Fruit fly (Drosophila melanogaster) whole organism: Measurements from ENCODE around the gene Dsor1.

ENCODE experiments used
- CG8478 ChIP-seq: fragments of >200 bp; optimal IDR thresholded peaks from 2 replicates; lab custom pipeline; 2018; ENCODE audit warnings: inconsistent platforms
- Dll ChIP-seq: fragments of >200 bp; optimal IDR thresholded peaks from 2 replicates; lab custom pipeline; 2017
- EcR ChIP-seq, 2 experiments: fragments of >200 bp; optimal IDR thresholded peaks; 2 replicates each; lab custom pipeline; 2017; ENCODE audit warnings: missing biosample characterization in 2 of 2, missing genetic modification characterization in 2 of 2, missing genetic modification reagents in 2 of 2
- pan ChIP-seq: fragments of >200 bp; optimal IDR thresholded peaks from 2 replicates; lab custom pipeline; 2017
- psq ChIP-seq: fragments of >200 bp; optimal IDR thresholded peaks from 2 replicates; lab custom pipeline; 2017
- usp ChIP-seq: fragments of >200 bp; optimal IDR thresholded peaks from 2 replicates; lab custom pipeline; 2017; ENCODE audit warnings: missing biosample characterization, missing genetic modification characterization, mixed read lengths

Gene Dsor1

dm6 chrX:9266082-9266481, 18.9 kb downstream of the Dsor1 start:
- TF ChIP-seq EcR (GFP tag; optimal IDR thresholded peaks at IDR 0.05; lab: Kevin White, UChicago) (no peak), Dll (lab: Kevin White, UChicago) (no peak), usp (GFP tag; lab: Kevin White, UChicago) (no peak), pan (no peak), CG8478 (lab: Kevin White, UChicago) (no peak), psq (no peak)

DNA sequence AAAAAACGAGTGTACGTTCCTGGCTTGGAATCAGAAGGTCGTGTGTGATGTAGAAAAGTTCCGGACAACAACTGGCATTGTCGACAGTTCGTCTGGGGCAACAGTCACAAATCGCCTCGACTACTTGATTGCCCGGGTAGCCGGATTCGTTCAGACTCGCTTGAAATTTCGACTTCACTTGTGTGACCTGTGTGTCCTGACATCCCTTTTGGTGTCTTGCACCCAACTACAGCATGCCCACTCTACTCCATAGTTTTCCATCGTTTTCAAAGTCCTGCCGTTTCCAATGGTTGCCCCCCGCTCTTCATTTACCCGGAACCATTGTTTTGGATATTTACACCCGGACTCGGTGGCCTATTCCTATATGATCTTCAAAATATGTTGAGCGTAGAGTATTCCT, 20.5 kb downstream of the Dsor1 start, which contains the start of gene Erk7:
Gene Erk7 (minus strand): TSS at position 101 of the 400 bp plus-strand sequence.
- no peak for TF ChIP-seq CG8478 (lab: Kevin White, UChicago)
- TF ChIP-seq Dll (lab: Kevin White, UChicago), result no peak
- no peak for TF ChIP-seq pan
- TF ChIP-seq EcR (GFP tag; optimal IDR thresholded peaks at IDR 0.05; lab: Kevin White, UChicago), result no peak
- no peak for TF ChIP-seq psq
- TF ChIP-seq usp (GFP tag; lab: Kevin White, UChicago), result no peak

DNA sequence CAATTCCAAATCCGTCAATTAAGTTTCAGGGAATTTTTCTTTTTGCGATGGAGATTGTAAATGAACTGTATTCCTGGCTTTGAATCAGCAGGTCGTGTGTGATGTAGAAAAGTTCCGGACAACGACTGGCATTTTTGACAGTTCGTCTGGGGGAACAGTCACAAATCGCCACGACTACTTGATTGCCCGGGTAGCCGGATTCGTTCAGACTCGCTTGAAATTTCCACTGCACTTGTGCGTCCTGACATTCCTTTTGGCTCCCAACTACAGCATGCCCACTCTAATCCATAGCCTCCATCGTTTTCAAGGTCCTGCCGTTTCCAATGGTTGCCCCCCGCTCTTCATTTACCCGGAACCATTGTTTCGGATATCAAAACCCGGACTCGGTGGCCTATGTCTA, 22.7 kb downstream of the Dsor1 start, which contains the start of gene CG17440:
Gene CG17440 (minus strand): TSS at position 101 of the 400 bp plus-strand sequence.
- TF ChIP-seq EcR (GFP tag; optimal IDR thresholded peaks at IDR 0.05; lab: Kevin White, UChicago) (no peak), usp (GFP tag; lab: Kevin White, UChicago) (no peak), psq (no peak), Dll (lab: Kevin White, UChicago) (no peak), pan (no peak), CG8478 (lab: Kevin White, UChicago) (no peak)

dm6 chrX:9272830-9273507, 25.8 kb downstream of the Dsor1 start, which contains the start of the genes Cfp1 and Aladin:
Gene Cfp1, minus strand, starts transcription at chrX:9272960.
Gene Aladin, plus strand, starts transcription at chrX:9273413.
- TF ChIP-seq psq, result no peak
- TF ChIP-seq usp (GFP tag; lab: Kevin White, UChicago), result no peak
- TF ChIP-seq CG8478 (lab: Kevin White, UChicago), result no peak
- no peak for TF ChIP-seq pan
- no peak for TF ChIP-seq Dll (lab: Kevin White, UChicago)
- TF ChIP-seq EcR (GFP tag; optimal IDR thresholded peaks at IDR 0.05; lab: Kevin White, UChicago), result no peak

DNA sequence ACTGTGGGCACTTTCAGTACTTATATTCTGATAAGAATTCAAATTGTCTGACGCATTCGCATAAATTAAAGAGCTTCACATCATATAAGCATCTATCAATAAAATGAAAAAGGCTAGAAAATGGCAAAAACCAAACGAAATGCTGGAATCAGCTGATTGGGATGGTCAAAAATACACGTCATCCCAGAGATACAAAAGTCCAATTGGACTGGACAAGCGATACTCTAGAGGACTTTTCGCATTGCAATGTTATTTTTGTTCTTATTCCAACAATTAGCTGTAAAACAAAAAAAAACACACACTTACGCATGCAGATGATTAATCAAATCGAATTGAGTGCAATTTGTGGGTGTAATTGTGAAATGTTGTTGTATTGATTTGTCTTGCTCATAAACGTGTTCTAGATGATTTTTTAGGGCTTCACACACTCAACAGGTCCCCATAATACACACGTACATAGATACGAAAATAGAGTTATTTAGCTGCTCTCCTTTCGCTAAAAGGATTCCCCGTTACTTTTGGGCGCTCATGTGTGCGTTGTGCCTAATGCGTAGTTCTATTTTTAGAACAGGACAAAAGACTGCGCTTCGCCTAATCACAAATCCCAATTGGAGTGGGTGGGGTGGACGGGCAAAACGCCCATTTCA, 35.0 kb downstream of the Dsor1 start:
- TF ChIP-seq psq (no peak), Dll (lab: Kevin White, UChicago) (no peak), usp (GFP tag; lab: Kevin White, UChicago) (no peak), EcR (GFP tag; optimal IDR thresholded peaks at IDR 0.05; lab: Kevin White, UChicago) (no peak), pan (no peak), CG8478 (lab: Kevin White, UChicago) (no peak)

dm6 chrX:9282783-9283289, 35.7 kb downstream of the Dsor1 start, which contains the start of gene c11.1:
Gene c11.1, minus strand, starts transcription at chrX:9283117.
- TF ChIP-seq CG8478 (lab: Kevin White, UChicago), result no peak
- TF ChIP-seq pan, result no peak

DNA sequence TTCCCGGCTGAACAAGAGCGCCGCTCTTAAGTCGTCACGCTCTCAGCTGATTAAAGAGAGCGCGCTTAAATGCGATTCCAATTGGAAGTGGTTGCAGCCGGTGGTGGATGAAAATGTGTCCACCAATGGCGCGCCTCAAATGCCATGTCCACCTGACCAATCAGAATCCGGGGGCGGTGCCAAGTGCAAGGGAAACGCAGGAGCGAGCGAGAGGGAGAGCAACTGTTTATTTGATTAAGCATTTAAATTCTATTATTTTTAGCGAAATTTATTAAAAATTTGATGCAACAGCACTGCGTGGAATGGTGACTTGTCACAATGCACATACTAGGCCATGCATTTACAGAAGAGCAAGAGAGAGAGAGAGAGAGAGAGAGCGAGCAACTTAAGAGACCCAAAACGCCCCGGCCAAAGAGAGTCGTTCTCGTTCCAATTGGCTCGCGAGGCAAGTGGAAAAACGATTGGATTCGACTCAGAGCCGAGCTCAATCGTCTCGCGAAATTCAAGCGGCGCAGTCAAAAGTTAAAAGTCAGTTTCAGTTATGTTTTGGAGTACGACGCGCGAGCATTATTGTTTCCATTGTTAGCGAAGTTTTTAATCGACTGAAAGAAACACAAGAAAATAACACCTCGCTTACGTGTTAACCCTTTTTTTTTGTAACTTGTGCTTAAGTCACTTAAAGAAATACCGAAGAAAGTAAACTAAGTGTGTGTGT, 37.0 kb downstream of the Dsor1 start, which contains the start of gene lz:
Gene lz (plus strand): TSS at position 626 of the 715 bp plus-strand sequence.
- TF ChIP-seq psq, result no peak
- TF ChIP-seq usp (GFP tag; lab: Kevin White, UChicago), result no peak
- no peak for TF ChIP-seq EcR (GFP tag; optimal IDR thresholded peaks at IDR 0.05; lab: Kevin White, UChicago)
- TF ChIP-seq CG8478 (lab: Kevin White, UChicago), result no peak
- TF ChIP-seq Dll (lab: Kevin White, UChicago), result peak; percentile 42
- no peak for TF ChIP-seq pan

DNA sequence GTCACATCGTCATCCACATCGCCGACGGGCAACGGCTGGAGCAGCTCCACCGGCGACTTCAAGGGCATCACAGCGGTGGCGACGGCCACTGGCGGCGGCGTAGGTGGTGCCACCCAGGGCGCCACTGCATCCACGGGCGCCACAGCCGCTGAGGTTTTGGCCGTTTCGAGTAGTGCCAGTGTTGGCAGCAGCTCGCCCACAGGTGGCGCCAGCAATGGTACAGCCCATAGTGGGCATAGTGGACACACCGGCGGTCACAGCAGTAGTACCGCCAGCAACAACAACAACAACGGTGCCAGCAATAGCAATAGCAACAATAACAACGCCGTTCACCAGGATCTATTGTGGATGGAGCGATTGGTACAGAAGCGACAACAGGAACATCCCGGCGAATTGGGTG, 39.2 kb downstream of the Dsor1 start:
- TF ChIP-seq pan, result no peak
- no peak for TF ChIP-seq EcR (GFP tag; optimal IDR thresholded peaks at IDR 0.05; lab: Kevin White, UChicago)
- TF ChIP-seq usp (GFP tag; lab: Kevin White, UChicago), result no peak
- TF ChIP-seq psq, result no peak
- no peak for TF ChIP-seq Dll (lab: Kevin White, UChicago)
- no peak for TF ChIP-seq CG8478 (lab: Kevin White, UChicago)

dm6 chrX:9291270-9291669, 44.1 kb downstream of the Dsor1 start:
- TF ChIP-seq Dll (lab: Kevin White, UChicago), result no peak

DNA sequence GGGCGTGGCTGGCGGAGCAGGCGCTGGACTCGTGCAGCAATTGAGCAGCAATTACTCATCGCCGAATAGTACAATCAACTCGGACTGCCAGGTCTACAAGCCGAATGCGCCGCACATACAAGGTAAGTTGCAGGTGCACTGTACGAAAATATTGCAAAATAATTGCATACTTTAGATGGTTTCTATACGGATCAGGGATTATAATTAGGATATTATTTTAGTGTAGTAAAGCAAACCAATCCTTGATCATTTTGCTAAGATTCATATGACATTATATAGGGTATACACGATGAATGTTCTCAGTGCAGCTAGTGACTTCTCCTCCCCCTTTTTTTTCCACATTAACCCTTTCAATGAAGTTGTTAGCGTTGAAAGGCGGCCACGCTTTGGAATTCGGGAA, 48.4 kb downstream of the Dsor1 start:
- TF ChIP-seq usp (GFP tag; lab: Kevin White, UChicago) (no peak), psq (no peak), Dll (lab: Kevin White, UChicago) (no peak), pan (no peak), CG8478 (lab: Kevin White, UChicago) (no peak), EcR (GFP tag; optimal IDR thresholded peaks at IDR 0.05; lab: Kevin White, UChicago) (no peak)

DNA sequence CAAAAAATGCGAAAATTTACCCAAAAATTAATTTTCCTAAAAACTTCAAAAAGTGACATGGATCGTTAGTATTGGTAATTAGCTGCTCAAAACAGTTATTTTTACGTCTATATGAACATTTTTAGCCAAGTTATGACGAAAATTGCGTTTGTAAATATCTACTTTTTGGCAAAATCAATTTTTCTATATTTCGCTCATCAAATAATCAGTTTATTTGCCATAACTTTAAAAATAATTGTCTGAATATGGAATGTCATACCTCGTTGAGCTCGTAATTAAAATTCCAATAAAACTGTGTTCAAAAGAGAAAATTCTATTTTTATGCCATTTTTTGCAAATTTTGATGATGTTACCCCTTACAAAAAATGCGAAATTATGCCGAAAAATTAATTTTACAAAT, 49.4 kb downstream of the Dsor1 start:
- no peak for TF ChIP-seq Dll (lab: Kevin White, UChicago)
- TF ChIP-seq usp (GFP tag; lab: Kevin White, UChicago), result no peak
- no peak for TF ChIP-seq psq
- no peak for TF ChIP-seq EcR (GFP tag; optimal IDR thresholded peaks at IDR 0.05; lab: Kevin White, UChicago)
- no peak for TF ChIP-seq CG8478 (lab: Kevin White, UChicago)
- TF ChIP-seq pan, result no peak
